Fruit fly (Drosophila melanogaster) whole organism, embryonic: Measurements from ENCODE around the gene Gr61a.
A peak's percentile ranks its signal among the peaks of the same experiment; 100 is the strongest.

Experiments used
- Aef1 ChIP-seq: fragments of 200-800 bp; sonication (Bioruptor generic); IDR thresholded peaks from 3 replicates; pipeline ENCODE4 v1.3.6; 2022; ENCODE audit warnings: missing biosample characterization, missing genetic modification characterization
- B-H2 ChIP-seq: fragments of 200-800 bp; sonication (Bioruptor generic); optimal IDR thresholded peaks from 2 replicates; lab custom pipeline; 2018; ENCODE audit warnings: missing biosample characterization, mild to moderate bottlenecking, missing genetic modification characterization
- CG10209 ChIP-seq: fragments of 200-800 bp; sonication (Bioruptor generic); optimal IDR thresholded peaks from 3 replicates; lab custom pipeline; 2017; ENCODE audit warnings: missing biosample characterization, mild to moderate bottlenecking, missing genetic modification characterization, missing genetic modification reagents
- CG10543 ChIP-seq: fragments of 200-800 bp; sonication (Bioruptor generic); optimal IDR thresholded peaks from 3 replicates; lab custom pipeline; 2017; ENCODE audit warnings: missing biosample characterization, mild to moderate bottlenecking, missing genetic modification characterization, moderate library complexity
- CG11085 ChIP-seq: fragments of 200-800 bp; sonication (Bioruptor generic); IDR thresholded peaks from 2 replicates; pipeline ENCODE4 v1.3.6; 2022; ENCODE audit warnings: missing biosample characterization, missing genetic modification characterization
- CG12219 ChIP-seq: fragments of 200-800 bp; sonication (Bioruptor generic); optimal IDR thresholded peaks from 3 replicates; lab custom pipeline; 2018; ENCODE audit warnings: missing biosample characterization, mild to moderate bottlenecking, missing genetic modification characterization
- CG17829 ChIP-seq: fragments of 200-800 bp; optimal IDR thresholded peaks from 2 replicates; lab custom pipeline; 2019; ENCODE audit warnings: missing biosample characterization, mild to moderate bottlenecking, missing genetic modification characterization, moderate library complexity
- CG2875 ChIP-seq: fragments of 200-800 bp; sonication (Bioruptor generic); optimal IDR thresholded peaks from 2 replicates; lab custom pipeline; 2017; ENCODE audit warnings: missing biosample characterization, mild to moderate bottlenecking, missing genetic modification characterization, missing genetic modification reagents
- CG4707 ChIP-seq: fragments of 200-800 bp; sonication (Bioruptor generic); optimal IDR thresholded peaks from 2 replicates; lab custom pipeline; 2018; ENCODE audit warnings: missing biosample characterization, mild to moderate bottlenecking, missing genetic modification characterization, moderate library complexity
- CG6689 ChIP-seq: fragments of 200-800 bp; sonication (Bioruptor generic); IDR thresholded peaks from 2 replicates; pipeline ENCODE4 v1.3.6; 2022; ENCODE audit warnings: missing biosample characterization, missing genetic modification characterization
- CG6791 ChIP-seq: fragments of 200-800 bp; sonication (Bioruptor generic); IDR thresholded peaks from 3 replicates; pipeline ENCODE4 v1.3.6; 2022; ENCODE audit warnings: missing biosample characterization, missing genetic modification characterization; ENCODE audit not compliant: partially characterized antibody
- CG7357 ChIP-seq: fragments of 200-800 bp; sonication (Bioruptor generic); IDR thresholded peaks from 3 replicates; pipeline ENCODE4 v1.3.6; 2022; ENCODE audit warnings: missing biosample characterization, missing genetic modification characterization
- CG7372 ChIP-seq: fragments of 200-800 bp; sonication (Bioruptor generic); IDR thresholded peaks from 2 replicates; pipeline ENCODE4 v1.3.6; 2022; ENCODE audit warnings: missing biosample characterization, missing genetic modification characterization
- CG8359 ChIP-seq: fragments of 200-800 bp; sonication (Bioruptor generic); optimal IDR thresholded peaks from 2 replicates; lab custom pipeline; 2017; ENCODE audit warnings: missing biosample characterization, mild to moderate bottlenecking, missing genetic modification characterization, borderline replicate concordance
- CG8944 ChIP-seq: fragments of 200-800 bp; sonication (Bioruptor generic); optimal IDR thresholded peaks from 3 replicates; lab custom pipeline; 2016; ENCODE audit warnings: missing biosample characterization, missing genetic modification characterization
- CG9609 ChIP-seq: fragments of 200-800 bp; sonication (Bioruptor generic); optimal IDR thresholded peaks from 3 replicates; lab custom pipeline; 2016; ENCODE audit warnings: missing biosample characterization, missing genetic modification characterization
- CkIIα-i1 ChIP-seq: fragments of 200-800 bp; sonication (Bioruptor generic); IDR thresholded peaks from 2 replicates; pipeline ENCODE4 v1.3.6; 2022; ENCODE audit warnings: missing biosample characterization, missing genetic modification characterization
- E2f1 ChIP-seq: fragments of 200-800 bp; sonication (Bioruptor generic); IDR thresholded peaks from 2 replicates; pipeline ENCODE4 v1.3.6; 2022; ENCODE audit warnings: missing biosample characterization, missing genetic modification characterization
- Gug ChIP-seq: fragments of 200-800 bp; sonication (Bioruptor generic); IDR thresholded peaks from 4 replicates; pipeline ENCODE4 v1.3.6; 2022; ENCODE audit warnings: missing biosample characterization, missing genetic modification characterization
- MTF-1 ChIP-seq: fragments of 200-800 bp; sonication (Bioruptor generic); optimal IDR thresholded peaks from 2 replicates; lab custom pipeline; 2018; ENCODE audit warnings: missing biosample characterization, mild to moderate bottlenecking, missing genetic modification characterization, borderline replicate concordance
- Max ChIP-seq: fragments of 200-800 bp; sonication (Bioruptor generic); optimal IDR thresholded peaks from 2 replicates; lab custom pipeline; 2016; ENCODE audit warnings: missing biosample characterization, mild to moderate bottlenecking, missing genetic modification characterization
- Meics ChIP-seq: fragments of 200-800 bp; sonication (Bioruptor generic); optimal IDR thresholded peaks from 2 replicates; lab custom pipeline; 2017; ENCODE audit warnings: missing biosample characterization, mild to moderate bottlenecking, missing genetic modification characterization
- Mrtf ChIP-seq: fragments of 200-800 bp; sonication (Bioruptor generic); IDR thresholded peaks from 3 replicates; pipeline ENCODE4 v1.3.6; 2022; ENCODE audit warnings: missing biosample characterization, missing genetic modification characterization
- Nf-YA ChIP-seq: fragments of 200-800 bp; sonication (Bioruptor generic); IDR thresholded peaks from 2 replicates; pipeline ENCODE4 v1.3.6; 2022; ENCODE audit warnings: missing biosample characterization, missing genetic modification characterization
- NfI ChIP-seq: fragments of 200-800 bp; sonication (Bioruptor generic); optimal IDR thresholded peaks from 3 replicates; lab custom pipeline; 2018; ENCODE audit warnings: missing biosample characterization, mild to moderate bottlenecking, missing genetic modification characterization, moderate library complexity
- Scr ChIP-seq: fragments of 200-800 bp; sonication (Bioruptor generic); IDR thresholded peaks from 2 replicates; pipeline ENCODE4 v1.3.6; 2022; ENCODE audit warnings: missing biosample characterization, missing genetic modification characterization; ENCODE audit not compliant: partially characterized antibody
- TFAM ChIP-seq: fragments of 200-800 bp; sonication (Bioruptor generic); optimal IDR thresholded peaks from 2 replicates; lab custom pipeline; 2017; ENCODE audit warnings: missing biosample characterization, missing genetic modification characterization, inconsistent platforms
- Vsx1 ChIP-seq: fragments of 200-800 bp; sonication (Bioruptor generic); optimal IDR thresholded peaks from 2 replicates; lab custom pipeline; 2017; ENCODE audit warnings: missing biosample characterization, mild to moderate bottlenecking, missing genetic modification characterization, missing genetic modification reagents
- ap ChIP-seq: fragments of 200-800 bp; sonication (Bioruptor generic); IDR thresholded peaks from 2 replicates; pipeline ENCODE4 v1.3.6; 2022; ENCODE audit warnings: missing biosample characterization, missing genetic modification characterization
- cad ChIP-seq: fragments of >200 bp; optimal IDR thresholded peaks from 2 replicates; lab custom pipeline; 2017; ENCODE audit warnings: missing biosample characterization, missing genetic modification characterization
- chinmo ChIP-seq: fragments of 200-800 bp; sonication (Bioruptor generic); IDR thresholded peaks from 4 replicates; pipeline ENCODE4 v1.3.6; 2022; ENCODE audit warnings: missing biosample characterization, missing genetic modification characterization; ENCODE audit not compliant: partially characterized antibody
- chm ChIP-seq: fragments of 200-800 bp; sonication (Bioruptor generic); IDR thresholded peaks from 2 replicates; pipeline ENCODE4 v1.3.6; 2022; ENCODE audit warnings: missing biosample characterization, missing genetic modification characterization
- cwo ChIP-seq: fragments of 200-800 bp; sonication (Bioruptor generic); optimal IDR thresholded peaks from 3 replicates; lab custom pipeline; 2017; ENCODE audit warnings: missing biosample characterization, missing genetic modification characterization, mild to moderate bottlenecking, moderate library complexity, missing genetic modification reagents
- eve ChIP-seq, 2 experiments: fragments of >200 bp; optimal IDR thresholded peaks; 2 replicates each; lab custom pipeline; 2017; ENCODE audit warnings: missing biosample characterization in 2 of 2, missing genetic modification characterization in 2 of 2
- gcm ChIP-seq: fragments of 200-800 bp; sonication (Bioruptor generic); optimal IDR thresholded peaks from 2 replicates; lab custom pipeline; 2019; ENCODE audit warnings: missing biosample characterization, mild to moderate bottlenecking, missing genetic modification characterization, moderate library complexity
- gt ChIP-seq: fragments of 200-800 bp; sonication (Bioruptor generic); IDR thresholded peaks from 2 replicates; pipeline ENCODE4 v1.3.6; 2022; ENCODE audit warnings: missing biosample characterization, missing genetic modification characterization
- hbn ChIP-seq: fragments of 200-800 bp; sonication (Bioruptor generic); IDR thresholded peaks from 2 replicates; pipeline ENCODE4 v1.3.6; 2022; ENCODE audit warnings: missing biosample characterization, missing genetic modification characterization; ENCODE audit not compliant: partially characterized antibody
- klu ChIP-seq: fragments of 200-800 bp; sonication (Bioruptor generic); IDR thresholded peaks from 2 replicates; pipeline ENCODE4 v1.3.6; 2022; ENCODE audit warnings: missing biosample characterization, missing genetic modification characterization
- prd ChIP-seq, 3 experiments: fragments of >200 bp in 2 of 3; fragments of 200-800 bp in 1 of 3; sonication (Bioruptor generic) in 1 of 3; optimal IDR thresholded peaks in 2 of 3; IDR thresholded peaks in 1 of 3; 2 replicates in 2 of 3; 3 replicates in 1 of 3; pipeline versions ENCODE4 v1.3.6 to Lab custom; 2017 to 2022; ENCODE audit warnings: missing biosample characterization in 1 of 3, missing genetic modification characterization in 1 of 3
- pum ChIP-seq: fragments of 200-800 bp; sonication (Bioruptor generic); optimal IDR thresholded peaks from 2 replicates; lab custom pipeline; 2016; ENCODE audit warnings: missing biosample characterization, missing genetic modification characterization
- rib ChIP-seq: fragments of 200-800 bp; sonication (Bioruptor generic); IDR thresholded peaks from 2 replicates; pipeline ENCODE4 v1.3.6; 2022; ENCODE audit warnings: missing biosample characterization, missing genetic modification characterization
- sc ChIP-seq, 3 experiments: fragments of >200 bp in 2 of 3; fragments of 200-800 bp in 1 of 3; sonication (Bioruptor generic) in 1 of 3; optimal IDR thresholded peaks; 2 replicates in 2 of 3; 3 replicates in 1 of 3; lab custom pipeline; 2017; ENCODE audit warnings: mild to moderate bottlenecking in 1 of 3, missing biosample characterization in 1 of 3, missing genetic modification characterization in 1 of 3, missing genetic modification reagents in 1 of 3
- sd ChIP-seq: fragments of 200-800 bp; sonication (Bioruptor generic); optimal IDR thresholded peaks from 3 replicates; lab custom pipeline; 2018; ENCODE audit warnings: missing biosample characterization, mild to moderate bottlenecking, missing genetic modification characterization, moderate library complexity
- sens ChIP-seq: fragments of 200-800 bp; sonication (Bioruptor generic); peaks from one replicate; lab custom pipeline; 2016; ENCODE audit warnings: missing biosample characterization, missing genetic modification characterization
- shn ChIP-seq: fragments of 200-800 bp; sonication (Bioruptor generic); optimal IDR thresholded peaks from 3 replicates; lab custom pipeline; 2016; ENCODE audit warnings: missing biosample characterization, missing genetic modification characterization
- sim ChIP-seq: fragments of 200-800 bp; sonication (Bioruptor generic); IDR thresholded peaks from 2 replicates; pipeline ENCODE4 v1.3.6; 2022; ENCODE audit warnings: missing biosample characterization, missing genetic modification characterization
- slou ChIP-seq: fragments of 200-800 bp; sonication (Bioruptor generic); optimal IDR thresholded peaks from 3 replicates; lab custom pipeline; 2016; ENCODE audit warnings: missing biosample characterization, missing genetic modification characterization
- slp2 ChIP-seq: fragments of 200-800 bp; sonication (Bioruptor generic); optimal IDR thresholded peaks from 2 replicates; lab custom pipeline; 2016; ENCODE audit warnings: missing biosample characterization, missing genetic modification characterization
- so ChIP-seq: fragments of 200-800 bp; sonication (Bioruptor generic); IDR thresholded peaks from 3 replicates; pipeline ENCODE4 v1.3.6; 2022; ENCODE audit warnings: missing biosample characterization, missing genetic modification characterization
- zfh1 ChIP-seq: fragments of 200-800 bp; sonication (Bioruptor generic); IDR thresholded peaks from 3 replicates; pipeline ENCODE4 v1.3.6; 2022; ENCODE audit warnings: missing biosample characterization, missing genetic modification characterization

Gene Gr61a

DNA sequence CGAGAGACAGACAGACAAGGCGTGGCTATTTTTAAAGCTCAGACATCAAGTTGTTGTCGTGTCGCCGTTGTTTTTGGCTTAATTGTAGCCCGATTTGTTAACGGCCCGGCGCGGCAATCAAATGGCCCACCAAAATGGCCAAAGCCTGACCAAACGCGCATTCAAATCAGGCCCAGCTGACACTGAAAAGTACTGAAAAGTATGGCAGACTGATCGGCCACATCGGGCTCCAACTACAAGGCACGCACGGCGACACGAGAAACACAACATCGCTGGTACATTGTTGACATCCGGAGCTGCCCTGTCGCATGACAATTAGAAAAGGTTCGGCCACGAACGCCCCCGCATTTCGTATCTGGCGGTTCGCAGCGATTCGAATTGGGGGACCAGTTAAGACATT is 29.4 kb upstream of the Gr61a start (continued):
- TF ChIP-seq CG7357 (GFP tag; lab: Robert Waterston, UW) (no peak), Vsx1 (GFP tag; lab: Kevin White, UChicago) (no peak), Mrtf (GFP tag; lab: Robert Waterston, UW) (no peak), pum (GFP tag; lab: Kevin White, UChicago) (no peak), hbn (no peak), CG12219 (GFP tag; lab: Kevin White, UChicago) (no peak), cwo (peak; percentile 0), slp2 (GFP tag; lab: Kevin White, UChicago) (no peak), slou (no peak), CG10209 (GFP tag; lab: Kevin White, UChicago) (no peak), TFAM (no peak), prd (optimal IDR thresholded peaks at IDR 0.05; lab: Kevin White, UChicago) (no peak), prd (GFP tag; IDR thresholded peaks at IDR 0.05; lab: Robert Waterston, UW) (no peak), Gug (no peak), CG6791 (GFP tag; lab: Robert Waterston, UW) (no peak), Aef1 (GFP tag; lab: Robert Waterston, UW) (no peak), chm (0 out of 2 replicates have a peak, but pooled peaks have one; percentile 19), CG11085 (GFP tag; lab: Robert Waterston, UW) (no peak), cad (GFP tag; lab: Kevin White, UChicago) (no peak), sens (GFP tag; lab: Kevin White, UChicago) (peak; percentile 53), CG8944 (no peak), so (no peak), CG9609 (GFP tag; lab: Kevin White, UChicago) (no peak), klu (GFP tag; lab: Robert Waterston, UW) (no peak), CG8359 (GFP tag; lab: Kevin White, UChicago) (no peak), CG4707 (GFP tag; lab: Kevin White, UChicago) (no peak), gcm (no peak), B-H2 (GFP tag; lab: Kevin White, UChicago) (no peak), sc (optimal IDR thresholded peaks at IDR 0.05; lab: Kevin White, UChicago) (no peak), sc (GFP tag; optimal IDR thresholded peaks at IDR 0.05; lab: Kevin White, UChicago) (no peak), eve (GFP tag; optimal IDR thresholded peaks at IDR 0.05; lab: Kevin White, UChicago) (no peak), CG10543 (GFP tag; lab: Kevin White, UChicago) (peak; percentile 52), shn (GFP tag; lab: Kevin White, UChicago) (no peak), CkIIα-i1 (GFP tag; lab: Robert Waterston, UW) (no peak), sim (GFP tag; lab: Robert Waterston, UW) (no peak), ap (GFP tag; lab: Robert Waterston, UW) (no peak), CG7372 (GFP tag; lab: Robert Waterston, UW) (no peak), Nf-YA (GFP tag; lab: Robert Waterston, UW) (no peak), gt (GFP tag; lab: Robert Waterston, UW) (no peak), Max (GFP tag; lab: Kevin White, UChicago) (no peak), Scr (GFP tag; lab: Robert Waterston, UW) (no peak), CG2875 (GFP tag; lab: Kevin White, UChicago) (no peak), Meics (GFP tag; lab: Kevin White, UChicago) (no peak), sd (tag; lab: Kevin White, UChicago) (no peak), NfI (no peak), zfh1 (0 out of 3 replicates have a peak, but pooled peaks have one; percentile 31), MTF-1 (GFP tag; lab: Kevin White, UChicago) (no peak), CG6689 (GFP tag; lab: Robert Waterston, UW) (no peak), E2f1 (no peak), rib (0 out of 2 replicates have a peak, but pooled peaks have one; percentile 23), CG17829 (tag; lab: Kevin White, UChicago) (no peak), chinmo (GFP tag; lab: Robert Waterston, UW) (0 out of 4 replicates have a peak, but pooled peaks have one; percentile 49)
